Worm (Caenorhabditis elegans): ENCODE results near the gene nhr-199.

nhr-199 gene

DNA sequence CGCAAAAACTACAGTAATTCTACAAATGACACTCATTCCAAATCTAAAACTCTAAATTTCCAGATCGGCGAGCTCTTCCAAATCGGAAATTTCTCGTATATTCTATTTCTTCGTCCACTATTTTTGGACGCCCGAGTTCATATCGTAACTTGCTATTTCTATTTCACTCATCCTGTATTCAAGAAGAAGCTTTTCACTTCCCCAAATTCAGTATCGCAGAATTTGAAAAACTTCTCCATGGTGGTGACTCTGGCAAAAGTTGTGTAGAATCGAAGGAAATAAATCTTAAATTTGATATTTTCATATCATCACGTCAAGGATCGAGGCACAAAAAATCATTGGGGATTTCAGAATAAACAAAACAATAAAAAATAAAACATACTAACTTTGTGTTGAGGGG, 47.6 kb downstream of the nhr-199 start:
- TF ChIP-seq cnd-1 (tag; optimal IDR thresholded peaks at IDR 0.05): no peak
- TF ChIP-seq mab-5 (tag; optimal IDR thresholded peaks at IDR 0.05): no peak
- TF ChIP-seq blmp-1 (tag; optimal IDR thresholded peaks at IDR 0.05): no peak
- TF ChIP-seq zip-8 (tag; optimal IDR thresholded peaks at IDR 0.05): no peak
- TF ChIP-seq lsy-2 (tag; optimal IDR thresholded peaks at IDR 0.05): no peak
- no peak for TF ChIP-seq ceh-83 (GFP tag; optimal IDR thresholded peaks at IDR 0.05)
- no peak for TF ChIP-seq nhr-28 (tag; optimal IDR thresholded peaks at IDR 0.05)
- no peak for TF ChIP-seq snpc-4 (tag; optimal IDR thresholded peaks at IDR 0.05)
- TF ChIP-seq nhr-2 (tag; optimal IDR thresholded peaks at IDR 0.05): no peak
- TF ChIP-seq ceh-43 (GFP tag; optimal IDR thresholded peaks at IDR 0.05): no peak

- TF ChIP-seq ceh-83 (GFP tag; optimal IDR thresholded peaks at IDR 0.05) (no peak), tbx-8 (GFP tag; optimal IDR thresholded peaks at IDR 0.05) (no peak), mls-2 (tag; optimal IDR thresholded peaks at IDR 0.05) (no peak), unc-39 (tag; optimal IDR thresholded peaks at IDR 0.05) (no peak), cnd-1 (tag; optimal IDR thresholded peaks at IDR 0.05) (no peak), nhr-28 (tag; optimal IDR thresholded peaks at IDR 0.05) (no peak), unc-120 (tag; optimal IDR thresholded peaks at IDR 0.05; ENCODE audit: poor library complexity, severe bottlenecking) (no peak), snpc-4 (tag; optimal IDR thresholded peaks at IDR 0.05) (no peak), ztf-11 (tag; optimal IDR thresholded peaks at IDR 0.05) (no peak), elt-1 (tag; optimal IDR thresholded peaks at IDR 0.05; ENCODE audit: borderline replicate concordance, insufficient read depth) (no peak), M03D4.4 (tag; optimal IDR thresholded peaks at IDR 0.05) (no peak), bed-3 (GFP tag; optimal IDR thresholded peaks at IDR 0.05) (no peak), sem-2 (GFP tag; optimal IDR thresholded peaks at IDR 0.05) (no peak), ham-2 (GFP tag; optimal IDR thresholded peaks at IDR 0.05) (no peak), ceh-39 (tag; optimal IDR thresholded peaks at IDR 0.05) (no peak)
Observed at ce11 chrV:15650167-15650566, 49.5 kb downstream of the nhr-199 start, which contains the start of gene sru-42. Gene sru-42 (plus strand): TSS chrV:15650467.

Data from whole organism, mixed stage, embryonic.